Worm (Caenorhabditis elegans): ENCODE measurements around the gene clec-88.

DNA sequence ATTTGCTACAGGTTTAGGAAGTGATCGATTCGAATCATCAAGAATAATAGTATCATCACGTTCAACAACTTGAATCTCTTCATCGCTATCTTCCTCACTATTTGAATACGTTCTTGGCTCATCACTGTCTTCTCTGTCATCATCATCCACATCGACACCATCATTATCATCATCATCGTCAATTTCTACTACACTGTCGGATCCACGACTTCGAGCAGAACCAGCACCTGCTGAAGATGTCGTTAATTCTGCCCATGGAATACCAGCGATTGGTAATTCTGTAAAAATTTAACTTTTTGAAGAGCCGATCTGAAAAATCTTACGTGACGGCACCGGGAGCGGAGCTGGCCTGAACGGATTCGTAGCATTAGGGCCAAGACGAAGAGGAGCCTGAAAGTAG, 15.6 kb upstream of the clec-88 start:
- TF ChIP-seq ztf-11 (tag; optimal IDR thresholded peaks at IDR 0.05) (no peak), zag-1 (tag; optimal IDR thresholded peaks at IDR 0.05) (no peak), mdl-1 (tag; optimal IDR thresholded peaks at IDR 0.05) (no peak), fkh-2 (tag; optimal IDR thresholded peaks at IDR 0.05) (no peak), jun-1 (tag; optimal IDR thresholded peaks at IDR 0.05) (no peak), fos-1 (tag; optimal IDR thresholded peaks at IDR 0.05) (no peak), pqm-1 (tag; optimal IDR thresholded peaks at IDR 0.05) (no peak)
